Fruit fly (Drosophila melanogaster) whole organism, embryonic: ENCODE measurements around the gene CG31855.

Experiments used
- Ada2b ChIP-seq: fragments of 200-800 bp; sonication (Bioruptor generic); IDR thresholded peaks from 2 replicates; pipeline ENCODE4 v1.3.6; 2022; ENCODE audit warnings: missing biosample characterization, missing genetic modification characterization
- CG11560 ChIP-seq: fragments of 200-800 bp; sonication (Bioruptor generic); IDR thresholded peaks from 3 replicates; pipeline ENCODE4 v1.3.6; 2022; ENCODE audit warnings: missing biosample characterization, missing genetic modification characterization
- CG14050 ChIP-seq: fragments of 200-800 bp; sonication (Bioruptor generic); IDR thresholded peaks from 3 replicates; pipeline ENCODE4 v1.3.6; 2022; ENCODE audit warnings: missing biosample characterization, missing genetic modification characterization
- CG14860 ChIP-seq: fragments of 200-800 bp; sonication (Bioruptor generic); IDR thresholded peaks from 3 replicates; pipeline ENCODE4 v1.3.6; 2022; ENCODE audit warnings: missing biosample characterization, missing genetic modification characterization; ENCODE audit not compliant: partially characterized antibody
- CG16813 ChIP-seq: fragments of 200-800 bp; sonication (Bioruptor generic); IDR thresholded peaks from 3 replicates; pipeline ENCODE4 v1.3.6; 2022; ENCODE audit warnings: missing biosample characterization, missing genetic modification characterization; ENCODE audit not compliant: partially characterized antibody
- CG17328 ChIP-seq: fragments of 200-800 bp; sonication (Bioruptor generic); IDR thresholded peaks from 2 replicates; pipeline ENCODE4 v1.3.6; 2022; ENCODE audit warnings: missing biosample characterization, missing genetic modification characterization
- CG17361 ChIP-seq: fragments of 200-800 bp; sonication (Bioruptor generic); IDR thresholded peaks from 3 replicates; pipeline ENCODE4 v1.3.6; 2022; ENCODE audit warnings: missing biosample characterization, missing genetic modification characterization
- CG18262 ChIP-seq: fragments of 200-800 bp; optimal IDR thresholded peaks from 3 replicates; lab custom pipeline; 2019; ENCODE audit warnings: missing biosample characterization, mild to moderate bottlenecking, missing genetic modification characterization, moderate library complexity
- CG2889 ChIP-seq: fragments of 200-800 bp; sonication (Bioruptor generic); IDR thresholded peaks from 3 replicates; pipeline ENCODE4 v1.3.6; 2022; ENCODE audit warnings: missing biosample characterization, missing genetic modification characterization
- CG32772 ChIP-seq: fragments of 200-800 bp; sonication (Bioruptor generic); IDR thresholded peaks from 2 replicates; pipeline ENCODE4 v1.3.6; 2022; ENCODE audit warnings: missing biosample characterization, missing genetic modification characterization
- CG4282 ChIP-seq: fragments of 200-800 bp; sonication (Bioruptor generic); optimal IDR thresholded peaks from 2 replicates; lab custom pipeline; 2016; ENCODE audit warnings: missing biosample characterization, missing genetic modification characterization
- CG4360 ChIP-seq: fragments of 200-800 bp; sonication (Bioruptor generic); IDR thresholded peaks from 2 replicates; pipeline ENCODE4 v1.3.6; 2022; ENCODE audit warnings: missing biosample characterization, missing genetic modification characterization
- CG6689 ChIP-seq: fragments of 200-800 bp; sonication (Bioruptor generic); IDR thresholded peaks from 2 replicates; pipeline ENCODE4 v1.3.6; 2022; ENCODE audit warnings: missing biosample characterization, missing genetic modification characterization
- CG7271 ChIP-seq: fragments of 200-800 bp; sonication (Bioruptor generic); optimal IDR thresholded peaks from 2 replicates; lab custom pipeline; 2018; ENCODE audit warnings: missing biosample characterization, mild to moderate bottlenecking, missing genetic modification characterization, moderate library complexity
- CG8089 ChIP-seq: fragments of 200-800 bp; sonication (Bioruptor generic); optimal IDR thresholded peaks from 3 replicates; lab custom pipeline; 2016; ENCODE audit warnings: missing biosample characterization, missing genetic modification characterization
- CG8290 ChIP-seq, 3 experiments: fragments of 200-800 bp; sonication (Bioruptor generic); optimal IDR thresholded peaks; 2 replicates each; lab custom pipeline; 2016 to 2019; ENCODE audit warnings: missing biosample characterization in 3 of 3, missing genetic modification characterization in 3 of 3, mild to moderate bottlenecking in 2 of 3, moderate library complexity in 1 of 3
- CG8478 ChIP-seq: fragments of >200 bp; optimal IDR thresholded peaks from 2 replicates; lab custom pipeline; 2018
- CG9727 ChIP-seq: fragments of 200-800 bp; sonication (Bioruptor generic); optimal IDR thresholded peaks from 3 replicates; lab custom pipeline; 2017; ENCODE audit warnings: missing biosample characterization, mild to moderate bottlenecking, missing genetic modification characterization
- CG9797 ChIP-seq: fragments of 200-800 bp; sonication (Bioruptor generic); optimal IDR thresholded peaks from 3 replicates; lab custom pipeline; 2018; ENCODE audit warnings: missing biosample characterization, mild to moderate bottlenecking, missing genetic modification characterization
- Dad ChIP-seq: fragments of 200-800 bp; sonication (Bioruptor generic); optimal IDR thresholded peaks from 3 replicates; lab custom pipeline; 2016; ENCODE audit warnings: missing biosample characterization, missing genetic modification characterization
- Dip3 ChIP-seq: fragments of 200-800 bp; sonication (Bioruptor generic); optimal IDR thresholded peaks from 3 replicates; lab custom pipeline; 2016; ENCODE audit warnings: missing biosample characterization, missing genetic modification characterization
- Doc3 ChIP-seq: fragments of 200-800 bp; sonication (Bioruptor generic); IDR thresholded peaks from 3 replicates; pipeline ENCODE4 v1.3.6; 2022; ENCODE audit warnings: missing biosample characterization, missing genetic modification characterization; ENCODE audit not compliant: partially characterized antibody
- Fer3 ChIP-seq: fragments of 200-800 bp; sonication (Bioruptor generic); optimal IDR thresholded peaks from 2 replicates; lab custom pipeline; 2018; ENCODE audit warnings: missing biosample characterization, mild to moderate bottlenecking, missing genetic modification characterization, moderate library complexity
- Hmr ChIP-seq: fragments of 200-800 bp; sonication (Bioruptor generic); optimal IDR thresholded peaks from 3 replicates; lab custom pipeline; 2017; ENCODE audit warnings: mild to moderate bottlenecking, missing biosample characterization, missing genetic modification reagents, missing genetic modification characterization
- MTF-1 ChIP-seq: fragments of 200-800 bp; sonication (Bioruptor generic); optimal IDR thresholded peaks from 2 replicates; lab custom pipeline; 2018; ENCODE audit warnings: missing biosample characterization, mild to moderate bottlenecking, missing genetic modification characterization, borderline replicate concordance
- Mrtf ChIP-seq: fragments of 200-800 bp; sonication (Bioruptor generic); IDR thresholded peaks from 3 replicates; pipeline ENCODE4 v1.3.6; 2022; ENCODE audit warnings: missing biosample characterization, missing genetic modification characterization
- Sin3A ChIP-seq: fragments of >200 bp; optimal IDR thresholded peaks from 2 replicates; lab custom pipeline; 2018
- Sry-δ ChIP-seq: fragments of 200-800 bp; sonication (Bioruptor generic); optimal IDR thresholded peaks from 2 replicates; lab custom pipeline; 2016; ENCODE audit warnings: missing biosample characterization, missing genetic modification characterization
- abd-A ChIP-seq: fragments of 200-800 bp; sonication (Bioruptor generic); optimal IDR thresholded peaks from 3 replicates; lab custom pipeline; 2019; ENCODE audit warnings: missing biosample characterization, mild to moderate bottlenecking, missing genetic modification characterization, moderate library complexity
- al ChIP-seq: fragments of 200-800 bp; sonication (Bioruptor generic); IDR thresholded peaks from 2 replicates; pipeline ENCODE4 v1.3.6; 2022; ENCODE audit warnings: missing biosample characterization, missing genetic modification characterization
- amos ChIP-seq: fragments of 200-800 bp; sonication (Bioruptor generic); IDR thresholded peaks from 2 replicates; pipeline ENCODE4 v1.3.6; 2022; ENCODE audit warnings: missing biosample characterization, missing genetic modification characterization; ENCODE audit not compliant: partially characterized antibody
- croc ChIP-seq: fragments of 200-800 bp; sonication (Bioruptor generic); conservative IDR thresholded peaks from 3 replicates; pipeline ENCODE4 v1.3.6; 2022; ENCODE audit warnings: missing biosample characterization, missing genetic modification characterization
- cwo ChIP-seq: fragments of 200-800 bp; sonication (Bioruptor generic); optimal IDR thresholded peaks from 3 replicates; lab custom pipeline; 2017; ENCODE audit warnings: missing biosample characterization, missing genetic modification characterization, mild to moderate bottlenecking, moderate library complexity, missing genetic modification reagents
- dm ChIP-seq: fragments of 200-800 bp; sonication (Bioruptor generic); optimal IDR thresholded peaks from 3 replicates; lab custom pipeline; 2016; ENCODE audit warnings: missing biosample characterization, missing genetic modification characterization
- fd102C ChIP-seq: fragments of 200-800 bp; sonication (Bioruptor generic); optimal IDR thresholded peaks from 2 replicates; lab custom pipeline; 2018; ENCODE audit warnings: missing biosample characterization, mild to moderate bottlenecking, missing genetic modification characterization, moderate library complexity
- ham ChIP-seq: fragments of 200-800 bp; sonication (Bioruptor generic); IDR thresholded peaks from 2 replicates; pipeline ENCODE4 v1.3.6; 2022; ENCODE audit warnings: missing biosample characterization, missing genetic modification characterization
- jing ChIP-seq: fragments of 200-800 bp; sonication (Bioruptor generic); optimal IDR thresholded peaks from 2 replicates; lab custom pipeline; 2018; ENCODE audit warnings: missing biosample characterization, mild to moderate bottlenecking, missing genetic modification characterization
- mld ChIP-seq: fragments of 200-800 bp; sonication (Bioruptor generic); IDR thresholded peaks from 3 replicates; pipeline ENCODE4 v1.3.6; 2022; ENCODE audit warnings: missing biosample characterization, missing genetic modification characterization; ENCODE audit not compliant: partially characterized antibody
- pros ChIP-seq: fragments of 200-800 bp; sonication (Bioruptor generic); optimal IDR thresholded peaks from 3 replicates; lab custom pipeline; 2019; ENCODE audit warnings: missing biosample characterization, mild to moderate bottlenecking, missing genetic modification characterization, moderate library complexity
- pzg ChIP-seq: fragments of 200-800 bp; sonication (Bioruptor generic); optimal IDR thresholded peaks from 3 replicates; lab custom pipeline; 2018; ENCODE audit warnings: missing biosample characterization, mild to moderate bottlenecking, missing genetic modification characterization, moderate library complexity
- row ChIP-seq: fragments of 200-800 bp; sonication (Bioruptor generic); IDR thresholded peaks from 3 replicates; pipeline ENCODE4 v1.3.6; 2022; ENCODE audit warnings: missing biosample characterization, missing genetic modification characterization
- sim ChIP-seq: fragments of 200-800 bp; sonication (Bioruptor generic); IDR thresholded peaks from 2 replicates; pipeline ENCODE4 v1.3.6; 2022; ENCODE audit warnings: missing biosample characterization, missing genetic modification characterization
- slou ChIP-seq: fragments of 200-800 bp; sonication (Bioruptor generic); optimal IDR thresholded peaks from 3 replicates; lab custom pipeline; 2016; ENCODE audit warnings: missing biosample characterization, missing genetic modification characterization
- sr ChIP-seq: fragments of 200-800 bp; sonication (Bioruptor generic); IDR thresholded peaks from 3 replicates; pipeline ENCODE4 v1.3.6; 2022; ENCODE audit warnings: missing biosample characterization, missing genetic modification characterization
- tin ChIP-seq: fragments of 200-800 bp; sonication (Bioruptor generic); optimal IDR thresholded peaks from 3 replicates; lab custom pipeline; 2016; ENCODE audit warnings: missing biosample characterization, missing genetic modification characterization
- vnd ChIP-seq: fragments of 200-800 bp; sonication (Bioruptor generic); IDR thresholded peaks from 3 replicates; pipeline ENCODE4 v1.3.6; 2022; ENCODE audit warnings: missing biosample characterization, missing genetic modification characterization; ENCODE audit not compliant: partially characterized antibody

Gene CG31855

DNA sequence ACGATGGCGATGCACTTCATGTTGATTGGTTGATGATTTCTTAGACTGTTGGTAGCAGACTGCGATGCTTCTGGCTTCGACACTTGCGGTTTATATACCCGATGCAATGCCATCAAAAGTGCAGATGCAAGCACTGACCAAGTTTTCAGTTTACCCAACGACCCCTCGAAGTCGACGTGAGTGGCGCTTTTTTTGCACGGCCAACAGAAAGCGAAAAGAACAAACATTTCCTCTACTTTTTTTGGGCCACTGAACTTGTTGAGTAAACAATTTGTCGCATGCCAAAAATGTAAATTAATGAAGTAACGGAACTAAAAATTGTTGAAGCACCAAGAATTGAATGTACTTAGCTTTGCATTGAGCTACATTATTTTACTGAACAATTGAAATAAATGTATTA lies 42.6 kb downstream of the CG31855 start, which contains the start of gene Vm34Ca:
TSS of gene Vm34Ca (minus strand) at position 66 of the 400 bp plus-strand sequence.
- TF ChIP-seq row (GFP tag; lab: Robert Waterston, UW) (no peak), dm (GFP tag; lab: Kevin White, UChicago) (no peak), CG14860 (0 out of 3 replicates have a peak, but pooled peaks have one; percentile 12)

DNA sequence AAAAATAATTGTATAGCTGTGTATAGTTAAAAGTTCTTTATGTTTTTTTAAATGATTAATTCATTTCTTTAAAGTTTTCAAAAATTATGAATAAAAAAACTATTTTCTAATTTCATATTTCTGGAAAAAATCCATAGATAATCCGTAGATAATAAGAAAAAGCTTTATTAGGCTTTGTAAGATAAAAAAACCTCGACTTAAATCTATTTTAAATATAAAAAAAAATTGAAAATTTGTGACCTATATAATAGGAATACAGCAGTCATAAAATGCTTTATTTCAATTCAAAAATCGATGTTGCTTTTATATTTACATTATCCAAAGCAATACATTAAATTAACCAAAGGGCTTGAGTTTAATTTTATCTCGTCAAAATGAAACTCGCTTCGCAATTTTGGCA lies 43.2 kb downstream of the CG31855 start, which contains the start of gene Flad2:
TSS of gene Flad2 (plus strand) at position 301 of the 400 bp plus-strand sequence.
- TF ChIP-seq tin (GFP tag; lab: Kevin White, UChicago) (no peak), cwo (GFP tag; lab: Kevin White, UChicago) (no peak), pros (GFP tag; lab: Kevin White, UChicago) (no peak), CG9797 (no peak), CG14050 (no peak), CG9727 (GFP tag; lab: Kevin White, UChicago) (no peak), slou (GFP tag; lab: Kevin White, UChicago) (no peak), CG8089 (GFP tag; lab: Kevin White, UChicago) (no peak), Hmr (GFP tag; lab: Kevin White, UChicago) (no peak), fd102C (GFP tag; lab: Kevin White, UChicago) (no peak), abd-A (tag; lab: Kevin White, UChicago) (no peak), CG17361 (GFP tag; lab: Robert Waterston, UW) (no peak), CG32772 (GFP tag; lab: Robert Waterston, UW) (no peak), CG8290 (GFP tag; optimal IDR thresholded peaks at IDR 0.05; lab: Kevin White, UChicago) (no peak), CG8290 (tag; optimal IDR thresholded peaks at IDR 0.05; lab: Kevin White, UChicago) (no peak), amos (no peak)

DNA sequence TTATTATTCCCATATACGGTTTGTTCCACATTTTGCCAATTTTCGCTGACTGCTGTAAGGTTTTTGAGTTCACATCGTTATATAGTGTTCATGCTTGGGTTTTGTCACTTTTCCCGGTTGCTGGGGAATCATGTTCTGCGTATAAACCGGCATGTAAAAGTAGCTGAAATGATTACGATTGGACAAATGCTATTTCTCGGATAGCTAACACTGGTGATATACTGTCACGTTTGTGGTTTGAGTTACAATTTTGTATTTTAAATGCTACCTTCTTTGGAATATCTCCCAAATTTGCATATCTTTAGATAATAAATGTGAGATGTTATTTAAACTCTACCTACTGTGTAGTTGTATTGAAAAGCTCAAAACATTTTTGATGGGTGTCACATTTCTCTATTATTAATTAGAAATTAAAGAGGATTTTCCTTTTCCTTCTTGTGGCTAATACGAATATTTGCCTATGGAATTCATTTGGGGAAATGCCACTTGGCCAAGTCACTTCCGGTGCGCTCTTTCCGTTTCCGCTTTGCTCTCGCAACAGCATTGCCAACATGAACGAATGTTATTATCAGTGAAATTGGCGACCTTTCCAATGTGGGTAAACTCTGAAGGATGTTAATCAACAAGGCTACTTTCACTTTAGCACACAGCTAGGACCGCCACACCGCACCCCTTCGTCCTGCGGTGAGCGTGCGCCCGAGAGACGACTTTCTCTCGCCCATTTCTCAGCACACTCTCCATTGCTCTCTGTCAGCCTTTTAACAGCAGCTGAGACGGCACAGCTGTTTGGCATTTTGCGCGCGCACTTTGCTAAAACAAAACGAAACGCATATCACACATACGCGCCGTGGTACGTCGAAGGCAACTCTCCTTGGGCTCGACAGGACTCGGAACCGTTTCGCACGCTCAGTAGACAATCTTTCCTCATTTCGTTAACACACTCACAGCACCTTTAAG lies 45.8 kb downstream of the CG31855 start, which contains the start of the genes CG16956, CG42784 and CG43850:
TSS of gene CG16956 (minus strand) at position 51 of the 957 bp plus-strand sequence.
TSS of gene CG42784 (plus strand) at position 907 of the 957 bp plus-strand sequence.
TSS of gene CG43850 (plus strand) at position 907 of the 957 bp plus-strand sequence.
- TF ChIP-seq Dip3 (no peak), mld (GFP tag; lab: Robert Waterston, UW) (no peak), Ada2b (GFP tag; lab: Robert Waterston, UW) (no peak), sim (0 out of 2 replicates have a peak, but pooled peaks have one; percentile 25), jing (GFP tag; lab: Kevin White, UChicago) (no peak), CG4360 (GFP tag; lab: Robert Waterston, UW) (no peak), CG4282 (GFP tag; lab: Kevin White, UChicago) (no peak), pzg (peak; percentile 19), CG7271 (peak; percentile 2), CG18262 (tag; lab: Kevin White, UChicago) (no peak), Sry-δ (GFP tag; lab: Kevin White, UChicago) (no peak), CG16813 (GFP tag; lab: Robert Waterston, UW) (no peak), vnd (GFP tag; lab: Robert Waterston, UW) (no peak), Doc3 (GFP tag; lab: Robert Waterston, UW) (no peak), CG2889 (GFP tag; lab: Robert Waterston, UW) (no peak), Sin3A (no peak), MTF-1 (peak; percentile 84), Fer3 (tag; lab: Kevin White, UChicago) (peak; percentile 75), CG6689 (no peak), al (GFP tag; lab: Robert Waterston, UW) (no peak), CG17328 (peak; percentile 53), sr (GFP tag; lab: Robert Waterston, UW) (no peak; the same call in 2 of the 3 replicates), ham (GFP tag; lab: Robert Waterston, UW) (no peak), Dad (GFP tag; lab: Kevin White, UChicago) (no peak), CG11560 (tag; lab: Robert Waterston, UW) (no peak), Mrtf (GFP tag; lab: Robert Waterston, UW) (no peak), CG8478 (no peak), croc (GFP tag; lab: Robert Waterston, UW) (no peak)
